Worm (Caenorhabditis elegans): ENCODE results near the gene acl-9.
A peak's percentile ranks its signal among the peaks of the same experiment; 100 is the strongest.

Gene acl-9

ce11 chrV:6427433-6427832, 25.6 kb upstream of the acl-9 start (continued):
- no peak for TF ChIP-seq mef-2 (tag; optimal IDR thresholded peaks at IDR 0.05)
- peak; percentile 12 for TF ChIP-seq dsc-1 (tag; optimal IDR thresholded peaks at IDR 0.05)
- no peak for TF ChIP-seq ceh-90 (tag; optimal IDR thresholded peaks at IDR 0.05)
- no peak for TF ChIP-seq ces-1 (GFP tag; optimal IDR thresholded peaks at IDR 0.05)
- TF ChIP-seq grh-1 (GFP tag; IDR thresholded peaks at IDR 0.05): no peak
- no peak for TF ChIP-seq hlh-4 (tag; optimal IDR thresholded peaks at IDR 0.05)
- peak; percentile 17 for TF ChIP-seq unc-130 (tag; optimal IDR thresholded peaks at IDR 0.05)
- no peak for TF ChIP-seq nhr-11 (tag; optimal IDR thresholded peaks at IDR 0.05)
- no peak for TF ChIP-seq irx-1 (tag; optimal IDR thresholded peaks at IDR 0.05)
- no peak for TF ChIP-seq fkh-10 (GFP tag; optimal IDR thresholded peaks at IDR 0.05)
- peak; percentile 17 for TF ChIP-seq blmp-1 (tag; optimal IDR thresholded peaks at IDR 0.05)
- TF ChIP-seq swsn-7 (tag; optimal IDR thresholded peaks at IDR 0.05): peak; percentile 29
- peak; percentile 57 to 66 for TF ChIP-seq lin-35 (GFP tag; optimal IDR thresholded peaks at IDR 0.05)
- TF ChIP-seq ceh-88 (GFP tag; IDR thresholded peaks at IDR 0.05): no peak
- TF ChIP-seq sox-4 (tag; optimal IDR thresholded peaks at IDR 0.05): no peak
- no peak for TF ChIP-seq nhr-237 (tag; optimal IDR thresholded peaks at IDR 0.05)
- no peak for TF ChIP-seq unc-86 (tag; optimal IDR thresholded peaks at IDR 0.05)
- TF ChIP-seq nhr-90 (tag; optimal IDR thresholded peaks at IDR 0.05; ENCODE audit: poor library complexity): peak; percentile 44
- no peak for TF ChIP-seq snpc-4 (tag; optimal IDR thresholded peaks at IDR 0.05)
- no peak for TF ChIP-seq elt-3 (tag; optimal IDR thresholded peaks at IDR 0.05)
- TF ChIP-seq aha-1 (tag; optimal IDR thresholded peaks at IDR 0.05): no peak
- no peak for TF ChIP-seq ets-5 (GFP tag; IDR thresholded peaks at IDR 0.05)
- TF ChIP-seq lin-39 (tag; optimal IDR thresholded peaks at IDR 0.05): no peak
- peak; percentile 55 to 57 for TF ChIP-seq efl-1 (optimal IDR thresholded peaks at IDR 0.05)
- peak; percentile 58 to 92 for TF ChIP-seq efl-1 (GFP tag; optimal IDR thresholded peaks at IDR 0.05 in 1 of 2)
- peak; percentile 89 for TF ChIP-seq F16B12.6 (tag; optimal IDR thresholded peaks at IDR 0.05)
- TF ChIP-seq egl-27 (tag; optimal IDR thresholded peaks at IDR 0.05): no peak
- TF ChIP-seq dpl-1 (GFP tag; optimal IDR thresholded peaks at IDR 0.05): peak; percentile 13 to 62 (median 57)
- TF ChIP-seq pqm-1 (tag; optimal IDR thresholded peaks at IDR 0.05): no peak
- peak; percentile 9 for TF ChIP-seq tbx-2 (tag; optimal IDR thresholded peaks at IDR 0.05)
- TF ChIP-seq elt-2 (tag; optimal IDR thresholded peaks at IDR 0.05): no peak
- TF ChIP-seq C04F5.9 (tag; optimal IDR thresholded peaks at IDR 0.05): no peak
- TF ChIP-seq unc-30 (tag; optimal IDR thresholded peaks at IDR 0.05): no peak
- TF ChIP-seq C34B4.2 (tag; optimal IDR thresholded peaks at IDR 0.05): no peak
- no peak for TF ChIP-seq sup-37 (GFP tag; optimal IDR thresholded peaks at IDR 0.05)
- TF ChIP-seq nhr-12 (tag; optimal IDR thresholded peaks at IDR 0.05): no peak
- no peak for TF ChIP-seq lin-13 (GFP tag; optimal IDR thresholded peaks at IDR 0.05)
- no peak for TF ChIP-seq vab-15 (tag; optimal IDR thresholded peaks at IDR 0.05)

ce11 chrV:6429870-6430339, 23.1 kb upstream of the acl-9 start, which contains the start of gene alh-4:
Gene alh-4, minus strand, starts transcription at chrV:6429920.
- TF ChIP-seq dsc-1 (tag; optimal IDR thresholded peaks at IDR 0.05) (no peak), nhr-20 (tag; optimal IDR thresholded peaks at IDR 0.05) (peak; percentile 67), mef-2 (tag; optimal IDR thresholded peaks at IDR 0.05) (no peak), nhr-85 (tag) (peak; percentile 84), egl-13 (tag; optimal IDR thresholded peaks at IDR 0.05) (no peak), ceh-8 (GFP tag; optimal IDR thresholded peaks at IDR 0.05) (no peak), lin-35 (GFP tag; optimal IDR thresholded peaks at IDR 0.05) (peak in 1 of 2 experiments; percentile 37), zag-1 (tag; optimal IDR thresholded peaks at IDR 0.05) (no peak), dpl-1 (GFP tag; optimal IDR thresholded peaks at IDR 0.05) (peak in 1 of 3 experiments; percentile 0), unc-30 (tag; optimal IDR thresholded peaks at IDR 0.05) (no peak), mep-1 (tag; optimal IDR thresholded peaks at IDR 0.05) (peak; percentile 8), mdl-1 (tag; optimal IDR thresholded peaks at IDR 0.05) (peak in 1 of 2 experiments; percentile 40), unc-130 (tag; optimal IDR thresholded peaks at IDR 0.05) (peak; percentile 52), aha-1 (tag; optimal IDR thresholded peaks at IDR 0.05) (no peak), tbx-2 (tag; optimal IDR thresholded peaks at IDR 0.05) (peak; percentile 17), vab-15 (tag; optimal IDR thresholded peaks at IDR 0.05) (peak; percentile 8), blmp-1 (tag; optimal IDR thresholded peaks at IDR 0.05) (peak; percentile 79), nhr-90 (tag; optimal IDR thresholded peaks at IDR 0.05; ENCODE audit: poor library complexity) (peak; percentile 58), rnt-1 (tag; optimal IDR thresholded peaks at IDR 0.05) (no peak), nhr-71 (tag; optimal IDR thresholded peaks at IDR 0.05) (peak; percentile 42), lin-14 (GFP tag; optimal IDR thresholded peaks at IDR 0.05) (peak; percentile 45), elt-3 (tag; optimal IDR thresholded peaks at IDR 0.05) (peak in 1 of 6 experiments; percentile 77), pag-3 (tag; optimal IDR thresholded peaks at IDR 0.05; ENCODE audit: borderline replicate concordance, insufficient read depth) (no peak), snu-23 (GFP tag; optimal IDR thresholded peaks at IDR 0.05) (peak; percentile 44), alr-1 (tag; optimal IDR thresholded peaks at IDR 0.05; ENCODE audit: borderline replicate concordance) (no peak), ama-1 (optimal IDR thresholded peaks at IDR 0.05) (peak; percentile 35)

All from whole organism, L1 larva.